Fruit fly (Drosophila melanogaster): ENCODE measurements around the gene CG16852.

DNA sequence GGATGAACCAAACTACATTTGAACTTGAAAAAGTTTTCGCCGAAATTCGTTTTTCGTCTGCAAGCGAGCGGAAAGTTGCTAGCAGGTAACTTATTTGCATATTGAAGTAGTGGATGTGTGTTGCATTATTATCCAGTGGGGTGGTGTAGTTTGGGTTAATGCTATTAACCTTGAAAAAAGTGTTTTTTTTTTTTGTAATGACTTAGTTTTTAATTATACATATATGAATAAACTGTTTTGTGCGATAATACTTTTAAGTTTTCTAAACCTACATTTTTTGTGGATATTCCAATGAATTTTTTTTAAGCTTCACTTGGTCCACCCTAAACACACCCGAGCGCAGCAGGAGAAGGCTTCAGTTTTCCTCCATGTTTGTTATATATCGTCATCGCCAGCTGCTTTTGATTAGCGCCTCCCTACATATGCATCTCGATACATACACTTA is 30.5 kb downstream of the CG16852 start:
- TF ChIP-seq pan (optimal IDR thresholded peaks at IDR 0.05) (no peak), psq (optimal IDR thresholded peaks at IDR 0.05) (no peak), EcR (GFP tag; optimal IDR thresholded peaks at IDR 0.05) (no peak)
